Worm (Caenorhabditis elegans): Measurements from ENCODE around the gene scyl-1.
A peak's percentile ranks its signal among the peaks of the same experiment; 100 is the strongest.

scyl-1 gene

ce11 chrV:13021540-13021939 lies 20.0 kb downstream of the scyl-1 start:
- TF ChIP-seq nhr-28 (tag; optimal IDR thresholded peaks at IDR 0.05), result no peak
- no peak for TF ChIP-seq lim-7 (GFP tag; IDR thresholded peaks at IDR 0.05)
- TF ChIP-seq tra-1 (GFP tag; IDR thresholded peaks at IDR 0.05), result no peak
- TF ChIP-seq unc-62 (GFP tag; optimal IDR thresholded peaks at IDR 0.05 in 1 of 2), result peak in 1 of 2 experiments; percentile 87
- no peak for TF ChIP-seq unc-62 (tag; optimal IDR thresholded peaks at IDR 0.05)

DNA sequence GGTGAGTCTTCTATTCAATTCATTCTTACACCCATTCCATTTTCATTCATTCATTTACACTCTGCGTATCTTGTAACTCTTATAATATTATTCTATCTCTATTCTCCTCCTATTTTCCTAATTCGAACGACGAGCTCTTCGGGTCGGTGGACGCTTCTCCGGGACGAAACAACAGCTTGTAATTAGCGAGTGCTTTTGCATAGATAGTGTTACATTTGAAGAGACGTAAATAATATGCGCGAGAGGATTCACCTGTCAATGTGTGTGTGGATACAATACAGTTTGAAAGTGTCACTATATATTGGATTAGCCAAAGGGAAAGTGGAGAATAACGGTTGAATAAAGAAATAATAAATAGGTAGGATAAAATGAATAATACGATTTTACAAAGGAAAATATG lies 20.9 kb downstream of the scyl-1 start:
- TF ChIP-seq nhr-42 (GFP tag; IDR thresholded peaks at IDR 0.05) (no peak), ztf-7 (tag; optimal IDR thresholded peaks at IDR 0.05) (no peak), unc-39 (tag; optimal IDR thresholded peaks at IDR 0.05) (no peak), R02D3.7 (tag; optimal IDR thresholded peaks at IDR 0.05) (no peak), vab-7 (GFP tag; IDR thresholded peaks at IDR 0.05) (no peak), spr-1 (tag; optimal IDR thresholded peaks at IDR 0.05) (no peak), nhr-41 (GFP tag; IDR thresholded peaks at IDR 0.05) (no peak), lin-38 (GFP tag; IDR thresholded peaks at IDR 0.05) (no peak), mes-2 (tag; optimal IDR thresholded peaks at IDR 0.05; ENCODE audit: poor library complexity, severe bottlenecking) (no peak), lin-15B (tag; optimal IDR thresholded peaks at IDR 0.05) (no peak)

DNA sequence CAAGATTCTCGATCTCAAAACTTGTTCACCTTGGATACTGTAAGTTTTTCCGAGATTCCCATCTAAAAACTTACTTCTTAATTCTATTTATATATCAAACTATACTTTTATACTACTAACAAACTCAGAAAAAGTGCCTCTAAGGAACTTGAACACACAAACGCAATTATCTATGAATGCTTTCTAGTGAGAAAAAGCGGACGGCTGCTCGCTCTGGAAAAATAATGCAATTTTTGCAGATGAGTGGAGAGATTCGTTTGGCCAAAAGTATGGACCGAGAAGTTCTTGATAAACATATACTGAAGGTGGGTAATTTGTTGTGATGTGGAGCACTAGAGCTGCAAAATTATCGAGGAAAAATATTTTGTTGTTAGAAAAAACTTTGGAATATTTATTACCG lies 21.5 kb downstream of the scyl-1 start:
- TF ChIP-seq ces-1 (GFP tag; optimal IDR thresholded peaks at IDR 0.05) (peak; percentile 86), nhr-41 (GFP tag; IDR thresholded peaks at IDR 0.05) (no peak)

DNA sequence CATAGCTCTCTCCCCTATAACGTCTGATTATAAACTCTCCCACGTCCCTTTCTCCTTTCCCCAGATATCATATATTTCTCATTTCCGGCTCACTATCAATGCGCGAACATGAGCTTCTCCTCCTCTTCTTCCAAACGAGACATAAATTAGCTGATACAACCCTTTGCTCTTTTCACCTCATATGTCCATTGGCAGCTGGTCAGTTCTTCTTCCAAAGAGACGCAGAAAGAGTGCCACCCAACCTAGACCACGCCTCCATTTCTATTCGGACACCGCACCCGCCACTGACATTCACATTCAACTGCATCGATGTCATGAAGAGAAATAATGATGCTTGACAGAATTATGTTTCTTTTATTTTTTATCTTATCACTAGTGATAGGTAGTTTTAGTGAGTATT lies 22.8 kb downstream of the scyl-1 start, which contains the start of gene fmi-1:
TSS of gene fmi-1 (plus strand) at position 301 of the 400 bp plus-strand sequence.
- TF ChIP-seq pha-4 (GFP tag; IDR thresholded peaks at IDR 0.05) (no peak), pha-4 (tag; optimal IDR thresholded peaks at IDR 0.05) (no peak), aha-1 (tag) (peak; percentile 49)

DNA sequence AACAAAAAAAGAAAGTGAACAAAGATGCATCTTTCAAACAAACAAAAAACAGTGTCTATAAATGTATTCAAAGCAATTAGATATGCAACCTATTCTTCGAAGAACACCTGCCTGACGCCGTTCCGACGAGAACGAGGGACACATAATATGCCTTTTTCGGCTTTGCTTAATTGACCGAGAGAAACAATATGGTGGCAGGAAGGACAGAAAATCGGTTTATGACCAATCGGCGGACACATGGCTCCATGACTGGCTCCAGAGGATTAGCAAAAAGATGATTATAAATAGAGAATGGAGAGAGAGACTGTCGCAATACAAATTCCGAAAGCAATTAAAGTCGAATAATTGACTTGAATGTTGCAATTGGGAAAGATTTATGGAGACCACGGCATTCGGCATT lies 23.3 kb downstream of the scyl-1 start:
- TF ChIP-seq hlh-30 (tag; optimal IDR thresholded peaks at IDR 0.05; ENCODE audit: insufficient read depth) (no peak), aha-1 (tag) (peak; percentile 65)

DNA sequence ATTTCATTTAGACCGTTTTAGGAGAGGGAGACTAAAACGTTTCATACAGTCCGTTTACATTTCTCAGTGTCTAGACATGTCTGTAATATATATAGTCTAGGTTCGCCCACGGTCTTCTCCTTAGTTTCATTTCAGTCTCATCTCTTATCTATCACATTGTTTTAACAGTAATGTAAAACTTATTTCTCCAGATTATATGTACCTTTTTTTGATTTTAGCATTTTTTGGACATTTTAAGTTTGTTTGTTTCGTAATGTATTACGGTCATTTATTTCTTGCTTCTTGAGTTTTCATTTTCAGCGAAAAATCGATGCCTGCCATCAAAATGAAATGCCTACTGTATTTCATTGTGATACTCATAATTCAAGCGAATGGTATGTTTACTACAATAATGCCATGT lies 27.7 kb downstream of the scyl-1 start, which contains the start of gene F15B9.6:
TSS of gene F15B9.6 (plus strand) at position 301 of the 400 bp plus-strand sequence.
- TF ChIP-seq zag-1 (tag; optimal IDR thresholded peaks at IDR 0.05) (no peak), dmd-9 (GFP tag; IDR thresholded peaks at IDR 0.05) (no peak), dve-1 (tag; optimal IDR thresholded peaks at IDR 0.05; ENCODE audit: insufficient read depth) (no peak), zip-11 (GFP tag; IDR thresholded peaks at IDR 0.05) (no peak), T20F7.1 (GFP tag; optimal IDR thresholded peaks at IDR 0.05) (no peak), fkh-10 (GFP tag; optimal IDR thresholded peaks at IDR 0.05) (no peak), ces-1 (GFP tag; optimal IDR thresholded peaks at IDR 0.05) (no peak), Y105C5A.15 (GFP tag; IDR thresholded peaks at IDR 0.05) (no peak), nhr-42 (GFP tag; IDR thresholded peaks at IDR 0.05) (no peak), mep-1 (tag; optimal IDR thresholded peaks at IDR 0.05) (no peak), ceh-20 (GFP tag; IDR thresholded peaks at IDR 0.05) (no peak), sdz-12 (GFP tag; optimal IDR thresholded peaks at IDR 0.05) (no peak), duxl-1 (tag; optimal IDR thresholded peaks at IDR 0.05; ENCODE audit: poor library complexity) (no peak), php-3 (GFP tag; IDR thresholded peaks at IDR 0.05) (no peak), lin-29 (GFP tag; IDR thresholded peaks at IDR 0.05) (no peak), aha-1 (tag) (no peak), lin-13 (GFP tag; optimal IDR thresholded peaks at IDR 0.05) (no peak), dmd-8 (GFP tag; IDR thresholded peaks at IDR 0.05) (no peak), mdl-1 (tag; optimal IDR thresholded peaks at IDR 0.05) (no peak), ceh-82 (tag; optimal IDR thresholded peaks at IDR 0.05) (no peak)

Data from whole organism, L4 larva.